Fruit fly (Drosophila melanogaster): ENCODE data around the gene CG18302.

DNA sequence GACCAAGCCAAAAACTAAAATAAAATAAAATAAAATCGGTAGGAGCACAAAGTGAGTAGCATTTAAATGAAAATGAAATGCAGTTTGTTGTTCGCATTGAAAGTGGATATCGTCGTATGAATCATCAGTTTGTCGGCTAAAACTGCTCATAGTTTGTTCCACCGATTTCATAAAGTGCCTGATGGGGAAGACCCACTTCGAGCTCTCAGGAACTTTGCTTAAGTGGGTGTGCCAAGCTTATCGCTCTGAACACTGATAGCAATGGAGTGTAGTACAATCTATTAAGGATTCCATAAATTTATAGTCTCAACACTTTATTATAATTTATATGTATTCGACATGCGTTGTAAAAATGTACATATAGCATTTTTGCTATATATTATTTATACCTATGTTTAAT, 31.3 kb upstream of the CG18302 start:
- TF ChIP-seq CG9705 (GFP tag; optimal IDR thresholded peaks at IDR 0.05) (no peak), usp (GFP tag; optimal IDR thresholded peaks at IDR 0.05) (no peak), h (GFP tag; optimal IDR thresholded peaks at IDR 0.05) (no peak), GATAd (GFP tag; optimal IDR thresholded peaks at IDR 0.05) (no peak), Hr78 (GFP tag; optimal IDR thresholded peaks at IDR 0.05) (no peak), fru (GFP tag; optimal IDR thresholded peaks at IDR 0.05) (no peak), sv (GFP tag; optimal IDR thresholded peaks at IDR 0.05) (no peak), Dfd (GFP tag; optimal IDR thresholded peaks at IDR 0.05) (no peak), Myc (optimal IDR thresholded peaks at IDR 0.05) (no peak), psq (GFP tag; optimal IDR thresholded peaks at IDR 0.05) (no peak)

Measured in whole organism, wandering third instar larva.